Worm (Caenorhabditis elegans): Measurements from ENCODE around the gene K03B4.2.

The K03B4.2 gene

DNA sequence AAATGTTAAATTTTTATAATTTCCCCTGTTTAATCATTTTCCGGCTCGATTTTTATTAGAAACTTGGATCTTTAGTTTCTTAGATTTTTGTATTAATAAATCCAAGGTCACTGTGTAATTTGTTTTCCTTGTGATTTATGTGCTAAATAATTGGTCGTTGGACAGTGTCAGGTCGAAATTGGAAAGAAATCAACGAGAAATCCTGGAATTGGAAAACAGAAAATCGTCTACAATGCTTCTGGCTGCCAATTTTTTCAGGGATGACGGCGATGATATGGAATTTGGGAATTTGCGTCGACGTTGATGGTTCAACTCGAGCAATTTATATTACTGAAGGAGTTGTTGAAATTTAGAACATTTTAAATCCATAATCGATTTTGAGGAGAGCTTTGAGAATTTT is 46.8 kb downstream of the K03B4.2 start:
- TF ChIP-seq pqm-1 (tag; optimal IDR thresholded peaks at IDR 0.05), result no peak
- no peak for TF ChIP-seq unc-62 (GFP tag; optimal IDR thresholded peaks at IDR 0.05)
- no peak for TF ChIP-seq pag-3 (tag; optimal IDR thresholded peaks at IDR 0.05; ENCODE audit: borderline replicate concordance, insufficient read depth)

- no peak for TF ChIP-seq ceh-82 (tag; optimal IDR thresholded peaks at IDR 0.05)
- peak; percentile 18 for TF ChIP-seq jun-1 (tag; optimal IDR thresholded peaks at IDR 0.05)
- peak; percentile 62 for TF ChIP-seq elt-2 (tag; optimal IDR thresholded peaks at IDR 0.05)
These were observed 49.9 kb downstream of the K03B4.2 start, which contains the start of gene F39G3.2 for ce11 chrV:4737727-4738126. F39G3.2 (plus strand) TSS chrV:4737831.

Data from whole organism, L1 larva.